Worm (Caenorhabditis elegans) whole organism, L4/young adult: ENCODE measurements around the gene F31F7.2.

Experiments used
- W03F9.2 ChIP-seq: fragments of 150-350 bp; optimal IDR thresholded peaks from 2 replicates; lab custom pipeline; 2014; ENCODE audit warnings: missing biosample characterization, missing genetic modification characterization
- dao-5 ChIP-seq: sonication (generic microtip); optimal IDR thresholded peaks from 2 replicates; lab custom pipeline; 2016; ENCODE audit warnings: missing genotype, missing genetic modification characterization, moderate library complexity, missing compliant biosample characterization
- him-1 ChIP-seq: sonication (generic microtip); optimal IDR thresholded peaks from 2 replicates; lab custom pipeline; 2016; ENCODE audit warnings: missing genotype, missing genetic modification reagents, missing genetic modification characterization, missing compliant biosample characterization

The F31F7.2 gene

DNA sequence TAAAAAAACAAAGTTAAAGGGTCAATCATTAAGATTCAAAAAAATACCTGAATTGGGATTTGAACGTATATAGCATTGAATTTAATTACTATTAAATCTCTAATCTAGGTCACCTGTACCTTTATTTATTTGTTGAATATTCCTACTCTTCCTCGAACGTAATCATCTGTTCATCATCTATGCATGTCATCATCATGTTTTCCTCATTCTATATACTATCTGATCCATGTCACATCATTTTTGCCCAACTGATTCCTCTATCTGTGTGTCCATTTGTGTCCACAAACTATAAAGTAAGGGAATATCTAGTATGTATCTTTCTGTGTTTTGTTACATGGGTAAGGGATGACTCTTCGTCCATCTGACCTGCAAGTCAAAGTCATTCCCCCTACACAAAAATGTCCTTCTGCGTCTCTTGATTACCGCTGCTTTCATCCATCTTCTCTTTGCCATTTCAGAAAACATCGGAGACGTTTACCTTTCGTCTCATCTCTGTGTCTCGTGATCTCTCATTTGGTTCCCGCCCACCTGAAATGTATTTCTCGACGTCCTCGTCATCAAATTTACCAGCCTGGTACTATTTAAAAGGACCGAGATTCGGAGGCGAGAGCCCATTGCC is 52.2 kb downstream of the F31F7.2 start:
- TF ChIP-seq W03F9.2 (tag; lab: Kevin White, UChicago) (no peak), him-1 (tag; lab: Kevin White, UChicago) (no peak), dao-5 (no peak)

DNA sequence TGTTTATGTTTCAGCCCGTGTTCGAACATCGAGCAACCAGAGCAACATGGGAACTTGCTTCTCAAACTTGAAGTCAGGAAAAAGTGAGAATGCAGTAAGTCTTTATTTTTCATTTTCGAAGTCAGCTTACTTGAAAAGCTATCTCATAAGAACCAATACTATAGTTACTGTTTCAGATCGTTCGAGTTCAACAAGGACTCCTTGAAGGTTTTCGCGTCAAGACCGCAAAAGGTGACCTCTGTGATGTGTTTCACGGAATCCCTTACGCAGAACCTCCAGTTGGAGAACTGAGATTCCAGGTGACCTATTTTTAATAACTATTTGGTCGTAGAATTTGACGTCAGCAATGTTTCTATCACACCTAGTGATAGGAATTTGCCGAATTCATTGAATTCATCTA is 53.0 kb downstream of the F31F7.2 start:
- TF ChIP-seq him-1 (tag; lab: Kevin White, UChicago), result no peak
- TF ChIP-seq dao-5, result no peak
- TF ChIP-seq W03F9.2 (tag; lab: Kevin White, UChicago), result no peak
